Worm (Caenorhabditis elegans) whole organism, L1 larva: ENCODE results near the gene cyn-8.

Experiments
- dpl-1 ChIP-seq, 3 experiments: fragments of 150-350 bp in 2 of 3; sonication (generic microtip) in 1 of 3; optimal IDR thresholded peaks; 2 replicates each; lab custom pipeline; 2014 to 2017; ENCODE audit warnings: missing biosample characterization in 3 of 3, missing genetic modification characterization in 3 of 3, missing genetic modification reagents in 3 of 3
- dsc-1 ChIP-seq: sonication (generic microtip); optimal IDR thresholded peaks from 2 replicates; lab custom pipeline; 2016; ENCODE audit warnings: mild to moderate bottlenecking, missing genetic modification characterization, missing compliant biosample characterization
- egl-13 ChIP-seq: sonication (generic microtip); optimal IDR thresholded peaks from 2 replicates; lab custom pipeline; 2016; ENCODE audit warnings: missing genotype, missing genetic modification reagents, missing genetic modification characterization, missing compliant biosample characterization
- elt-3 ChIP-seq, 6 experiments: fragments of 150-350 bp in 1 of 6; sonication (generic microtip); optimal IDR thresholded peaks; 2 replicates each; lab custom pipeline; 2017 to 2018; ENCODE audit warnings: missing biosample characterization in 6 of 6, missing genetic modification characterization in 6 of 6, inconsistent platforms in 1 of 6
- fkh-8 ChIP-seq: sonication (generic microtip); optimal IDR thresholded peaks from 2 replicates; lab custom pipeline; 2016; ENCODE audit warnings: mild to moderate bottlenecking, missing genetic modification characterization, missing compliant biosample characterization
- fos-1 ChIP-seq: fragments of 150-350 bp; optimal IDR thresholded peaks from 2 replicates; lab custom pipeline; 2014; ENCODE audit warnings: missing biosample characterization, missing genetic modification characterization
- irx-1 ChIP-seq: sonication (generic microtip); optimal IDR thresholded peaks from 2 replicates; lab custom pipeline; 2016; ENCODE audit warnings: missing genetic modification characterization, missing compliant biosample characterization
- lin-14 ChIP-seq: fragments of 200-800 bp; sonication (Bioruptor generic); optimal IDR thresholded peaks from 2 replicates; lab custom pipeline; 2018; ENCODE audit warnings: mild to moderate bottlenecking, missing genetic modification characterization, moderate library complexity, missing compliant biosample characterization
- nhr-11 ChIP-seq: fragments of 150-350 bp; optimal IDR thresholded peaks from 2 replicates; lab custom pipeline; 2014; ENCODE audit warnings: missing biosample characterization, missing genetic modification characterization
- zag-1 ChIP-seq: fragments of 150-350 bp; optimal IDR thresholded peaks from 2 replicates; lab custom pipeline; 2014; ENCODE audit warnings: missing biosample characterization, missing genetic modification characterization
- ztf-4 ChIP-seq: fragments of 150-350 bp; optimal IDR thresholded peaks from 2 replicates; lab custom pipeline; 2014; ENCODE audit warnings: missing biosample characterization, missing genetic modification characterization

DNA sequence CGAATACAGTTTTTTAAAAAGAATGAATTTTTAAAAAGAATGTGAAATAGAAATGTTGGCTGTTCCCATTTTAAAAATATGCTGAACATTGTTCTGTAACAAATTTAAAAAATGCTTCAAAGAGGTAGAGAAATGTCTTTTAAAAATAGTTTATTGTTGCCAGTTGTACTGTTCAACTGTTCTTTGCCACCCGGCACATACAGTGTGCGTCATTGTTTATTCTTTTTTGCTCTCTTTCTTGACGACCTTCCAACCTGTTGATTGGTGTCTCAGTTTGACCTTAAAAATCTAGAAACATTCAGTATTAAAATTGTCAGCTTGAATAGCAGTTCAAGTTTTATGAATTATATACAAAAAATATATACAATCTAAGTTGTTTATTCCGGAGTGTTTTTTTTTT lies 20.6 kb downstream of the cyn-8 start:
- no peak for TF ChIP-seq fos-1 (tag; lab: Kevin White, UChicago)
- TF ChIP-seq dpl-1 (GFP tag; optimal IDR thresholded peaks at IDR 0.05; lab: Kevin White, UChicago) = no peak
- no peak for TF ChIP-seq elt-3 (tag; optimal IDR thresholded peaks at IDR 0.05; lab: Kevin White, UChicago)
- no peak for TF ChIP-seq lin-14 (GFP tag; lab: Kevin White, UChicago)
- TF ChIP-seq egl-13 (tag; lab: Kevin White, UChicago) = no peak
- no peak for TF ChIP-seq dsc-1 (tag; lab: Kevin White, UChicago)
- no peak for TF ChIP-seq irx-1 (tag; lab: Kevin White, UChicago)
- no peak for TF ChIP-seq fkh-8 (tag; lab: Kevin White, UChicago)
- no peak for TF ChIP-seq ztf-4
- no peak for TF ChIP-seq zag-1 (tag; lab: Kevin White, UChicago)
- no peak for TF ChIP-seq nhr-11
